Worm (Caenorhabditis elegans) whole organism, early embryonic: ENCODE measurements around the gene K08E4.3.

ENCODE experiments used
- B0310.2 ChIP-seq: sonication (generic microtip); optimal IDR thresholded peaks from 2 replicates; lab custom pipeline; 2016; ENCODE audit warnings: mild to moderate bottlenecking, missing genetic modification characterization, missing compliant biosample characterization
- F13C5.2 ChIP-seq: sonication (generic microtip); optimal IDR thresholded peaks from 2 replicates; lab custom pipeline; 2017; ENCODE audit warnings: mild to moderate bottlenecking, missing genetic modification characterization, inconsistent platforms, missing compliant biosample characterization
- aly-1 ChIP-seq: sonication (generic microtip); optimal IDR thresholded peaks from 2 replicates; lab custom pipeline; 2016; ENCODE audit warnings: missing genetic modification characterization, missing compliant biosample characterization
- ama-1 ChIP-seq: fragments of 150-350 bp; optimal IDR thresholded peaks from 2 replicates; lab custom pipeline; 2014
- ceh-13 ChIP-seq: fragments of 200-800 bp; sonication (Bioruptor generic); optimal IDR thresholded peaks from 2 replicates; lab custom pipeline; 2018; ENCODE audit warnings: mild to moderate bottlenecking, missing genetic modification characterization, missing compliant biosample characterization
- ceh-36 ChIP-seq: sonication (generic microtip); optimal IDR thresholded peaks from 2 replicates; lab custom pipeline; 2016; ENCODE audit warnings: missing genetic modification characterization, inconsistent platforms, missing compliant biosample characterization
- ets-7 ChIP-seq: sonication (generic microtip); optimal IDR thresholded peaks from 2 replicates; lab custom pipeline; 2016; ENCODE audit warnings: missing genotype, missing genetic modification characterization, missing compliant biosample characterization
- flt-1 ChIP-seq: fragments of 200-800 bp; sonication (Bioruptor generic); IDR thresholded peaks from 2 replicates; pipeline ENCODE4 v1.3.6; 2022; ENCODE audit warnings: missing genetic modification characterization, missing compliant biosample characterization
- hmbx-1 ChIP-seq: sonication (generic microtip); optimal IDR thresholded peaks from 2 replicates; lab custom pipeline; 2016; ENCODE audit warnings: mild to moderate bottlenecking, missing genetic modification characterization, missing compliant biosample characterization
- hmg-4 ChIP-seq: fragments of 200-800 bp; sonication (Bioruptor generic); optimal IDR thresholded peaks from 2 replicates; lab custom pipeline; 2018; ENCODE audit warnings: mild to moderate bottlenecking, missing genetic modification characterization, missing compliant biosample characterization
- hnd-1 ChIP-seq: sonication (generic microtip); optimal IDR thresholded peaks from 2 replicates; lab custom pipeline; 2016; ENCODE audit warnings: missing genetic modification characterization, missing compliant biosample characterization
- pes-1 ChIP-seq: fragments of 200-800 bp; sonication (Bioruptor generic); IDR thresholded peaks from 2 replicates; pipeline ENCODE4 v1.3.6; 2022; ENCODE audit warnings: missing genetic modification reagents, missing genetic modification characterization, missing compliant biosample characterization
- scrt-1 ChIP-seq: fragments of 200-800 bp; sonication (Bioruptor generic); IDR thresholded peaks from 2 replicates; pipeline ENCODE4 v1.3.6; 2022; ENCODE audit warnings: missing genetic modification characterization, missing compliant biosample characterization
- sea-1 ChIP-seq: fragments of 200-800 bp; sonication (Bioruptor generic); conservative IDR thresholded peaks from 2 replicates; pipeline ENCODE4 v1.3.6; 2022; ENCODE audit warnings: missing genetic modification characterization, missing compliant biosample characterization
- tbx-11 ChIP-seq: fragments of 200-800 bp; sonication (Bioruptor generic); IDR thresholded peaks from 2 replicates; pipeline ENCODE4 v1.3.6; 2022; ENCODE audit warnings: missing genetic modification characterization, missing compliant biosample characterization
- tbx-37 ChIP-seq: fragments of 200-800 bp; sonication (Bioruptor generic); conservative IDR thresholded peaks from 2 replicates; pipeline ENCODE4 v1.3.6; 2022; ENCODE audit warnings: missing genetic modification reagents, missing genetic modification characterization, missing compliant biosample characterization
- tra-4 ChIP-seq: sonication (generic microtip); optimal IDR thresholded peaks from 2 replicates; lab custom pipeline; 2017; ENCODE audit warnings: missing genetic modification characterization, missing compliant biosample characterization

K08E4.3 gene

ce11 chrIV:12046524-12047203, 10.9 kb upstream of the K08E4.3 start, which contains the start of gene T12G3.2:
Gene T12G3.2, minus strand, starts transcription at chrIV:12046967.
- TF ChIP-seq ets-7 (tag; lab: Kevin White, UChicago) (no peak), ama-1 (lab: Kevin White, UChicago) (no peak), tbx-37 (no peak), flt-1 (no peak), sea-1 (GFP tag; lab: Robert Waterston, UW) (no peak), scrt-1 (GFP tag; lab: Robert Waterston, UW) (no peak), tbx-11 (no peak), F13C5.2 (no peak), ceh-36 (tag; lab: Kevin White, UChicago) (no peak), hnd-1 (no peak), hmbx-1 (tag; lab: Kevin White, UChicago) (no peak), pes-1 (no peak), ceh-13 (no peak), tra-4 (no peak), B0310.2 (tag; lab: Kevin White, UChicago) (no peak), aly-1 (tag; lab: Kevin White, UChicago) (no peak), hmg-4 (GFP tag; lab: Kevin White, UChicago) (no peak)

- TF ChIP-seq ceh-36 (tag; lab: Kevin White, UChicago) (no peak), flt-1 (no peak), tbx-11 (no peak), hmbx-1 (tag; lab: Kevin White, UChicago) (no peak), tbx-37 (no peak), pes-1 (no peak), aly-1 (tag; lab: Kevin White, UChicago) (no peak), scrt-1 (GFP tag; lab: Robert Waterston, UW) (no peak), F13C5.2 (no peak)
Observed at ce11 chrIV:12047552-12048347, 9.8 kb upstream of the K08E4.3 start, which contains the start of gene T12G3.4. Gene T12G3.4, plus strand, starts transcription at chrIV:12048256.

- TF ChIP-seq sea-1 (GFP tag; lab: Robert Waterston, UW) (no peak), ama-1 (lab: Kevin White, UChicago) (no peak), ceh-13 (no peak), pes-1 (no peak), ets-7 (tag; lab: Kevin White, UChicago) (no peak), hmbx-1 (tag; lab: Kevin White, UChicago) (no peak), hnd-1 (no peak), F13C5.2 (no peak), B0310.2 (tag; lab: Kevin White, UChicago) (no peak), tbx-11 (no peak), scrt-1 (GFP tag; lab: Robert Waterston, UW) (no peak), tra-4 (no peak), aly-1 (tag; lab: Kevin White, UChicago) (no peak), hmg-4 (GFP tag; lab: Kevin White, UChicago) (no peak), ceh-36 (tag; lab: Kevin White, UChicago) (no peak), flt-1 (no peak), tbx-37 (no peak)
Observed at ce11 chrIV:12051049-12051792, 6.3 kb upstream of the K08E4.3 start, which contains the start of the genes bre-5 and spt-5. Gene bre-5, minus strand, starts transcription at chrIV:12051215. Gene spt-5, plus strand, starts transcription at chrIV:12051491.

ce11 chrIV:12052461-12052860, 5.1 kb upstream of the K08E4.3 start:
- TF ChIP-seq ama-1 (lab: Kevin White, UChicago) (no peak), F13C5.2 (no peak), aly-1 (tag; lab: Kevin White, UChicago) (no peak), ets-7 (tag; lab: Kevin White, UChicago) (no peak)

- TF ChIP-seq pes-1 (no peak), ceh-36 (tag; lab: Kevin White, UChicago) (no peak), B0310.2 (tag; lab: Kevin White, UChicago) (no peak), F13C5.2 (no peak), hnd-1 (no peak), tbx-37 (no peak), tra-4 (no peak), tbx-11 (no peak), ama-1 (lab: Kevin White, UChicago) (no peak), aly-1 (tag; lab: Kevin White, UChicago) (no peak), flt-1 (no peak), ceh-13 (no peak), hmbx-1 (tag; lab: Kevin White, UChicago) (no peak), sea-1 (GFP tag; lab: Robert Waterston, UW) (no peak), scrt-1 (GFP tag; lab: Robert Waterston, UW) (no peak), ets-7 (tag; lab: Kevin White, UChicago) (no peak)
Observed at ce11 chrIV:12056603-12057002, 939 bp upstream of the K08E4.3 start, which contains the start of gene K08E4.2. Gene K08E4.2, minus strand, starts transcription at chrIV:12056656.

ce11 chrIV:12061229-12061628, 3.7 kb downstream of the K08E4.3 start, which contains the start of gene K08E4.8:
Gene K08E4.8, minus strand, starts transcription at chrIV:12061329.
- no peak for TF ChIP-seq sea-1 (GFP tag; lab: Robert Waterston, UW)
- TF ChIP-seq hnd-1, result no peak
- TF ChIP-seq tra-4, result no peak
- TF ChIP-seq ceh-13, result no peak
- no peak for TF ChIP-seq hmg-4 (GFP tag; lab: Kevin White, UChicago)
- no peak for TF ChIP-seq aly-1 (tag; lab: Kevin White, UChicago)
- no peak for TF ChIP-seq ama-1 (lab: Kevin White, UChicago)
- no peak for TF ChIP-seq F13C5.2
- TF ChIP-seq hmbx-1 (tag; lab: Kevin White, UChicago), result no peak
- TF ChIP-seq B0310.2 (tag; lab: Kevin White, UChicago), result no peak
- no peak for TF ChIP-seq ceh-36 (tag; lab: Kevin White, UChicago)
- no peak for TF ChIP-seq scrt-1 (GFP tag; lab: Robert Waterston, UW)
- TF ChIP-seq flt-1, result no peak
- no peak for TF ChIP-seq ets-7 (tag; lab: Kevin White, UChicago)
- TF ChIP-seq pes-1, result no peak
